Fruit fly (Drosophila melanogaster) whole organism, pupa: ENCODE data around the gene SoxN.

ENCODE experiments used
- CG12605 ChIP-seq: fragments of 200-800 bp; sonication (Bioruptor generic); IDR thresholded peaks from 2 replicates; pipeline ENCODE4 v1.3.6; 2022; ENCODE audit warnings: missing biosample characterization, missing genetic modification characterization
- CG13204 ChIP-seq: fragments of 200-800 bp; sonication (Bioruptor generic); optimal IDR thresholded peaks from 2 replicates; lab custom pipeline; 2018; ENCODE audit warnings: missing biosample characterization, mild to moderate bottlenecking, missing genetic modification characterization, moderate library complexity
- CG15710 ChIP-seq: fragments of 200-800 bp; sonication (Bioruptor generic); optimal IDR thresholded peaks from 2 replicates; lab custom pipeline; 2018; ENCODE audit warnings: missing biosample characterization, mild to moderate bottlenecking, missing genetic modification characterization, moderate library complexity
- CG17806 ChIP-seq: fragments of 200-800 bp; sonication (Bioruptor generic); optimal IDR thresholded peaks from 2 replicates; lab custom pipeline; 2018; ENCODE audit warnings: missing biosample characterization, mild to moderate bottlenecking, missing genetic modification characterization, moderate library complexity
- CG32121 ChIP-seq: fragments of 200-800 bp; sonication (Bioruptor generic); IDR thresholded peaks from 2 replicates; pipeline ENCODE4 v1.3.6; 2022; ENCODE audit warnings: missing biosample characterization, missing genetic modification characterization
- CG34367 ChIP-seq: fragments of 200-800 bp; sonication (Bioruptor generic); optimal IDR thresholded peaks from 2 replicates; lab custom pipeline; 2018; ENCODE audit warnings: missing biosample characterization, mild to moderate bottlenecking, missing genetic modification characterization
- CG4496 ChIP-seq: fragments of 200-800 bp; sonication (Bioruptor generic); IDR thresholded peaks from 3 replicates; pipeline ENCODE4 v1.3.6; 2022; ENCODE audit warnings: missing biosample characterization, missing genetic modification characterization
- CG8301 ChIP-seq: fragments of 200-800 bp; sonication (Bioruptor generic); optimal IDR thresholded peaks from 2 replicates; lab custom pipeline; 2018; ENCODE audit warnings: missing biosample characterization, mild to moderate bottlenecking, missing genetic modification characterization
- CG9948 ChIP-seq: fragments of 200-800 bp; sonication (Bioruptor generic); optimal IDR thresholded peaks from 2 replicates; lab custom pipeline; 2018; ENCODE audit warnings: missing biosample characterization, mild to moderate bottlenecking, missing genetic modification characterization, moderate library complexity
- D1 ChIP-seq: fragments of 200-800 bp; sonication (Bioruptor generic); optimal IDR thresholded peaks from 2 replicates; lab custom pipeline; 2018; ENCODE audit warnings: missing biosample characterization, mild to moderate bottlenecking, missing genetic modification characterization, moderate library complexity
- Pif1A ChIP-seq: fragments of 200-800 bp; sonication (Bioruptor generic); optimal IDR thresholded peaks from 3 replicates; lab custom pipeline; 2016; ENCODE audit warnings: missing biosample characterization, missing genetic modification characterization
- Pif1B ChIP-seq: fragments of 200-800 bp; sonication (Bioruptor generic); optimal IDR thresholded peaks from 3 replicates; lab custom pipeline; 2016; ENCODE audit warnings: missing biosample characterization, missing genetic modification characterization
- gl ChIP-seq: fragments of 200-800 bp; sonication (Bioruptor generic); optimal IDR thresholded peaks from 2 replicates; lab custom pipeline; 2018; ENCODE audit warnings: missing biosample characterization, mild to moderate bottlenecking, missing genetic modification characterization

DNA sequence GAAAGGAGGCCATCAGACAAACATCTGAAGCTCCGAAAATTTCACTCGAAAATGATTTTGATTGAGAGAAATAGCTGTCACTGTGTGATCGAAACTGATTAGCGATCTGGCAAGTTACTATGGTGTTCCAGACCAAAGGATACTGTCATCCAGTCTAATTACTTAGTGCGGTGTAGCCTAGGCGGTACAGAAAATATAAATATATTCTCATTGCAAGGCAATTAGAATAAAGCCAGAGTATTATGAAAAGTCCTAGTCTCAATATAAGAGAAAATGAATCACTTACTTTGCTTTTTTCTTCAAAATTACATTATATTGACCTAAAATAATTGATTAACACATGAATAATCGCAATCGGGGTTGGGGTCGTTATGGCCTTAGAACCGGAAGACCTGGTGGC is 39.1 kb downstream of the SoxN start, which contains the start of gene CG32988:
- TF ChIP-seq D1 (tag; lab: Kevin White, UChicago): no peak
- no peak for TF ChIP-seq CG15710 (tag; lab: Kevin White, UChicago)
- no peak for TF ChIP-seq CG17806 (tag; lab: Kevin White, UChicago)
- no peak for TF ChIP-seq CG4496 (GFP tag; lab: Robert Waterston, UW)
- no peak for TF ChIP-seq CG34367 (tag; lab: Kevin White, UChicago)
- no peak for TF ChIP-seq CG32121 (GFP tag; lab: Robert Waterston, UW)
- no peak for TF ChIP-seq CG8301 (tag; lab: Kevin White, UChicago)
- TF ChIP-seq Pif1B (GFP tag; lab: Kevin White, UChicago): no peak
- TF ChIP-seq gl: no peak
- no peak for TF ChIP-seq CG13204 (GFP tag; lab: Kevin White, UChicago)
- no peak for TF ChIP-seq CG9948 (tag; lab: Kevin White, UChicago)
- no peak for TF ChIP-seq CG12605 (GFP tag; lab: Robert Waterston, UW)
- no peak for TF ChIP-seq Pif1A (GFP tag; lab: Kevin White, UChicago)
